Fruit fly (Drosophila melanogaster): ENCODE data around the gene Proc.

Proc gene

DNA sequence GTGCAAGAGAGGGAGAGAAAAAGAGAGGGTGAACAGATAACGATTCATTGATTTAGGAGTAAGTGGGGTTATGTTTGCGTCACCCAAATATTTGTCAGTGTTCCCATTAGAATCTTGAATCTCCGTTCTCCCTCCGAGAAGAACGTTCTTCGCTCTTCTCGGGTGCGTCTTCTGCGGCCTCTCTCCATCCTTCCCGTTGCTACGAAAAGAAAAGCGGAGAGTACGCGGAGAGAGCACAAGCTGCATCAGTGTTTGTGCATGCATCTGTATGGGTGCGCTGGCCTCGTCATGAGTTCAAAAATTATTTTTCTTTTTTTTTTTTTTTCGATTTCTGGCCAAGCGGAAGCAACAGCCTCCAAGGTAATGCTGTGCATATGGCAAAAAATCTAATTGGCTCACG, 42.3 kb downstream of the Proc start (continued):
- no peak for TF ChIP-seq stc (GFP tag; IDR thresholded peaks at IDR 0.05)
- no peak for TF ChIP-seq lbe (GFP tag; optimal IDR thresholded peaks at IDR 0.05)
- no peak for TF ChIP-seq CG10267 (tag; optimal IDR thresholded peaks at IDR 0.05)
- no peak for TF ChIP-seq hth (optimal IDR thresholded peaks at IDR 0.05)
- no peak for TF ChIP-seq Poxn (GFP tag; IDR thresholded peaks at IDR 0.05)
- TF ChIP-seq nerfin-2 (GFP tag; IDR thresholded peaks at IDR 0.05; ENCODE audit: partially characterized antibody) = no peak
- no peak for TF ChIP-seq ranshi (GFP tag; IDR thresholded peaks at IDR 0.05)
- TF ChIP-seq eve (GFP tag; optimal IDR thresholded peaks at IDR 0.05) = no peak
- peak; percentile 24; the same call in 1 of the 3 replicates for TF ChIP-seq so (GFP tag; IDR thresholded peaks at IDR 0.05)
- 0 out of 2 replicates have a peak, but pooled peaks have one; percentile 51 for TF ChIP-seq vvl (GFP tag; IDR thresholded peaks at IDR 0.05)
- TF ChIP-seq CrebB (tag; optimal IDR thresholded peaks at IDR 0.05) = peak; percentile 17
- 0 out of 3 replicates have a peak, but pooled peaks have one; percentile 55 for TF ChIP-seq CG2199 (GFP tag; IDR thresholded peaks at IDR 0.05)
- peak; percentile 13; the same call in 1 of the 2 replicates for TF ChIP-seq Rfx (GFP tag; IDR thresholded peaks at IDR 0.05)
- no peak for TF ChIP-seq CG11560 (tag; IDR thresholded peaks at IDR 0.05)
- peak; percentile 57; the same call in 1 of the 2 replicates for TF ChIP-seq CG32772 (GFP tag; IDR thresholded peaks at IDR 0.05)
- peak; percentile 4 for TF ChIP-seq kni (GFP tag; optimal IDR thresholded peaks at IDR 0.05)
- TF ChIP-seq exex (tag; optimal IDR thresholded peaks at IDR 0.05) = no peak
- TF ChIP-seq vnd (GFP tag; IDR thresholded peaks at IDR 0.05; ENCODE audit: partially characterized antibody) = no peak
- peak; percentile 20 for TF ChIP-seq CG17568 (GFP tag; optimal IDR thresholded peaks at IDR 0.05)
- TF ChIP-seq CG6272 (GFP tag; IDR thresholded peaks at IDR 0.05) = no peak
- TF ChIP-seq CG15601 (tag; optimal IDR thresholded peaks at IDR 0.05) = no peak
- TF ChIP-seq CG2678 (tag; optimal IDR thresholded peaks at IDR 0.05) = peak; percentile 15
- TF ChIP-seq CG11504 (tag; optimal IDR thresholded peaks at IDR 0.05) = peak; percentile 1
- TF ChIP-seq fd64A (GFP tag; optimal IDR thresholded peaks at IDR 0.05) = peak; percentile 33
- peak; percentile 15 for TF ChIP-seq ATbp (GFP tag; optimal IDR thresholded peaks at IDR 0.05)
- TF ChIP-seq her (GFP tag; optimal IDR thresholded peaks at IDR 0.05) = no peak
- peak in 1 of 2 experiments; percentile 43 for TF ChIP-seq Hr78 (GFP tag; optimal IDR thresholded peaks at IDR 0.05)
- TF ChIP-seq CG12236 (GFP tag; optimal IDR thresholded peaks at IDR 0.05) = no peak
- peak; percentile 23 for TF ChIP-seq CG18599 (GFP tag; optimal IDR thresholded peaks at IDR 0.05)
- no peak for TF ChIP-seq CG6854 (GFP tag; optimal IDR thresholded peaks at IDR 0.05)
- no peak for TF ChIP-seq zf30C (GFP tag; optimal IDR thresholded peaks at IDR 0.05)
- no peak for TF ChIP-seq CG10565 (GFP tag; optimal IDR thresholded peaks at IDR 0.05)
- no peak for TF ChIP-seq CG17612 (GFP tag; IDR thresholded peaks at IDR 0.05)
- no peak for TF ChIP-seq ro (GFP tag; IDR thresholded peaks at IDR 0.05)
- TF ChIP-seq Atf-2 (GFP tag; optimal IDR thresholded peaks at IDR 0.05) = no peak
- TF ChIP-seq Mrtf (GFP tag; IDR thresholded peaks at IDR 0.05) = no peak
- peak; percentile 69 for TF ChIP-seq sens (GFP tag)
- no peak for TF ChIP-seq mld (GFP tag; IDR thresholded peaks at IDR 0.05; ENCODE audit: partially characterized antibody)
- no peak for TF ChIP-seq dm (GFP tag; optimal IDR thresholded peaks at IDR 0.05)
- TF ChIP-seq CG12942 (GFP tag; optimal IDR thresholded peaks at IDR 0.05) = no peak
- no peak for TF ChIP-seq ash1 (GFP tag; optimal IDR thresholded peaks at IDR 0.05)
- TF ChIP-seq yki (optimal IDR thresholded peaks at IDR 0.05) = peak; percentile 51
- peak; percentile 96 for TF ChIP-seq bigmax (GFP tag; optimal IDR thresholded peaks at IDR 0.05)
- peak; percentile 93 for TF ChIP-seq Trl (optimal IDR thresholded peaks at IDR 0.05)
- peak; percentile 39 for TF ChIP-seq Trl (GFP tag; optimal IDR thresholded peaks at IDR 0.05)
- TF ChIP-seq CG1233 (GFP tag; optimal IDR thresholded peaks at IDR 0.05) = no peak
- no peak for TF ChIP-seq tin (GFP tag; optimal IDR thresholded peaks at IDR 0.05)
- no peak for TF ChIP-seq oc (tag; optimal IDR thresholded peaks at IDR 0.05)
- TF ChIP-seq Nf-YA (GFP tag; IDR thresholded peaks at IDR 0.05) = no peak
- no peak for TF ChIP-seq CG43689 (GFP tag; IDR thresholded peaks at IDR 0.05)
- no peak for TF ChIP-seq Atf3 (GFP tag; optimal IDR thresholded peaks at IDR 0.05)
- TF ChIP-seq CG6254 (GFP tag; optimal IDR thresholded peaks at IDR 0.05) = peak; percentile 17

Measured in whole organism, embryonic.